Worm (Caenorhabditis elegans) whole organism, mixed stage, embryonic: ENCODE results near the gene xrn-1.

Experiments used
- M03D4.4 ChIP-seq: sonication (generic microtip); optimal IDR thresholded peaks from 2 replicates; lab custom pipeline; 2017; ENCODE audit warnings: mild to moderate bottlenecking, missing genetic modification characterization, missing compliant biosample characterization
- bed-3 ChIP-seq: fragments of 200-800 bp; sonication (Bioruptor generic); optimal IDR thresholded peaks from 3 replicates; lab custom pipeline; 2018; ENCODE audit warnings: mild to moderate bottlenecking, missing genetic modification characterization, moderate library complexity, missing compliant biosample characterization
- blmp-1 ChIP-seq: fragments of 150-350 bp; optimal IDR thresholded peaks from 2 replicates; lab custom pipeline; 2014; ENCODE audit warnings: missing biosample characterization, missing genetic modification characterization
- ces-1 ChIP-seq: fragments of 150-350 bp; optimal IDR thresholded peaks from 2 replicates; lab custom pipeline; 2014; ENCODE audit warnings: missing biosample characterization, missing genetic modification reagents, missing genetic modification characterization
- cnd-1 ChIP-seq: fragments of 200-800 bp; sonication (Bioruptor generic); optimal IDR thresholded peaks from 2 replicates; lab custom pipeline; 2018; ENCODE audit warnings: mild to moderate bottlenecking, missing genetic modification characterization, missing compliant biosample characterization
- drap-1 ChIP-seq: fragments of 200-800 bp; sonication (Bioruptor generic); optimal IDR thresholded peaks from 3 replicates; lab custom pipeline; 2018; ENCODE audit warnings: mild to moderate bottlenecking, missing genetic modification characterization, missing compliant biosample characterization
- elt-3 ChIP-seq: fragments of 150-350 bp; optimal IDR thresholded peaks from 2 replicates; lab custom pipeline; 2014; ENCODE audit warnings: missing biosample characterization, missing genetic modification characterization
- flh-1 ChIP-seq: fragments of 200-800 bp; sonication (Bioruptor generic); optimal IDR thresholded peaks from 2 replicates; lab custom pipeline; 2018; ENCODE audit warnings: mild to moderate bottlenecking, missing genetic modification characterization, moderate library complexity, missing compliant biosample characterization
- ham-2 ChIP-seq: fragments of 200-800 bp; sonication (Bioruptor generic); optimal IDR thresholded peaks from 2 replicates; lab custom pipeline; 2018; ENCODE audit warnings: mild to moderate bottlenecking, missing genetic modification characterization, missing compliant biosample characterization
- lsy-2 ChIP-seq: fragments of 150-350 bp; optimal IDR thresholded peaks from 2 replicates; lab custom pipeline; 2014; ENCODE audit warnings: missing biosample characterization, missing genetic modification characterization
- mep-1 ChIP-seq: fragments of 150-350 bp; optimal IDR thresholded peaks from 2 replicates; lab custom pipeline; 2017; ENCODE audit warnings: missing biosample characterization, missing genetic modification reagents, missing genetic modification characterization, inconsistent platforms
- mls-2 ChIP-seq: sonication (generic microtip); optimal IDR thresholded peaks from 2 replicates; lab custom pipeline; 2016; ENCODE audit warnings: mild to moderate bottlenecking, missing genetic modification characterization, moderate library complexity, missing compliant biosample characterization
- nhr-12 ChIP-seq: fragments of 150-350 bp; optimal IDR thresholded peaks from 2 replicates; lab custom pipeline; 2014; ENCODE audit warnings: missing biosample characterization, missing genetic modification characterization
- nhr-2 ChIP-seq: fragments of 150-350 bp; optimal IDR thresholded peaks from 2 replicates; lab custom pipeline; 2014; ENCODE audit warnings: missing biosample characterization, missing genetic modification characterization
- nhr-237 ChIP-seq: fragments of 150-350 bp; optimal IDR thresholded peaks from 2 replicates; lab custom pipeline; 2014; ENCODE audit warnings: missing biosample characterization, missing genetic modification characterization
- nhr-28 ChIP-seq: fragments of 150-350 bp; optimal IDR thresholded peaks from 2 replicates; lab custom pipeline; 2014; ENCODE audit warnings: missing biosample characterization, missing genetic modification characterization
- nhr-76 ChIP-seq: sonication (generic microtip); optimal IDR thresholded peaks from 2 replicates; lab custom pipeline; 2017; ENCODE audit warnings: missing biosample characterization, missing genetic modification characterization
- pha-4 ChIP-seq: fragments of 150-350 bp; optimal IDR thresholded peaks from 2 replicates; lab custom pipeline; 2018; ENCODE audit warnings: missing biosample characterization, missing genetic modification reagents, missing genetic modification characterization
- sem-2 ChIP-seq: fragments of 200-800 bp; sonication (Bioruptor generic); optimal IDR thresholded peaks from 2 replicates; lab custom pipeline; 2018; ENCODE audit warnings: mild to moderate bottlenecking, missing genetic modification characterization, missing compliant biosample characterization
- snpc-4 ChIP-seq: fragments of 150-350 bp; optimal IDR thresholded peaks from 2 replicates; lab custom pipeline; 2014; ENCODE audit warnings: missing biosample characterization, missing genetic modification characterization
- sptf-1 ChIP-seq: sonication (generic microtip); optimal IDR thresholded peaks from 2 replicates; lab custom pipeline; 2017; ENCODE audit warnings: mild to moderate bottlenecking, missing genetic modification characterization, moderate library complexity, missing compliant biosample characterization
- tbx-8 ChIP-seq: fragments of 200-800 bp; sonication (Bioruptor generic); optimal IDR thresholded peaks from 2 replicates; lab custom pipeline; 2018; ENCODE audit warnings: mild to moderate bottlenecking, missing genetic modification characterization, moderate library complexity, missing compliant biosample characterization
- unc-120 ChIP-seq: sonication (generic microtip); optimal IDR thresholded peaks from 2 replicates; lab custom pipeline; 2017; ENCODE audit warnings: missing genetic modification characterization, missing compliant biosample characterization; ENCODE audit not compliant: poor library complexity, severe bottlenecking
- unc-39 ChIP-seq: fragments of 150-350 bp; optimal IDR thresholded peaks from 2 replicates; lab custom pipeline; 2014; ENCODE audit warnings: missing biosample characterization, missing genetic modification characterization
- unc-62 ChIP-seq: fragments of 150-350 bp; optimal IDR thresholded peaks from 2 replicates; lab custom pipeline; 2014; ENCODE audit warnings: missing biosample characterization, missing genetic modification reagents, missing genetic modification characterization
- zip-8 ChIP-seq: fragments of 150-350 bp; optimal IDR thresholded peaks from 2 replicates; lab custom pipeline; 2014; ENCODE audit warnings: missing biosample characterization, missing genetic modification characterization
- ztf-11 ChIP-seq: fragments of 150-350 bp; optimal IDR thresholded peaks from 2 replicates; lab custom pipeline; 2014; ENCODE audit warnings: missing biosample characterization, missing genetic modification characterization

Gene xrn-1

ce11 chrII:14095875-14096274 lies 27.2 kb downstream of the xrn-1 start:
- TF ChIP-seq nhr-2 (tag; lab: Kevin White, UChicago) (no peak), sem-2 (GFP tag; lab: Kevin White, UChicago) (no peak), cnd-1 (tag; lab: Kevin White, UChicago) (no peak), nhr-76 (tag; lab: Kevin White, UChicago) (no peak), sptf-1 (tag; lab: Kevin White, UChicago) (no peak)

ce11 chrII:14096814-14097213 lies 28.1 kb downstream of the xrn-1 start:
- TF ChIP-seq M03D4.4 (tag; lab: Kevin White, UChicago) (no peak), zip-8 (tag; lab: Kevin White, UChicago) (no peak), unc-120 (tag; lab: Kevin White, UChicago) (no peak), sem-2 (GFP tag; lab: Kevin White, UChicago) (no peak), lsy-2 (tag; lab: Kevin White, UChicago) (no peak), unc-39 (tag; lab: Kevin White, UChicago) (no peak), blmp-1 (tag; lab: Kevin White, UChicago) (no peak), cnd-1 (tag; lab: Kevin White, UChicago) (no peak), ces-1 (no peak), pha-4 (no peak), ham-2 (no peak), mep-1 (no peak)

ce11 chrII:14097518-14097917 lies 28.8 kb downstream of the xrn-1 start, which contains the start of gene Y39G8C.2:
TSS of gene Y39G8C.2 (minus strand) at chrII:14097618.
- TF ChIP-seq ham-2 (no peak), sem-2 (GFP tag; lab: Kevin White, UChicago) (no peak), pha-4 (no peak), ces-1 (no peak), elt-3 (tag; lab: Kevin White, UChicago) (no peak), cnd-1 (tag; lab: Kevin White, UChicago) (no peak), unc-120 (tag; lab: Kevin White, UChicago) (no peak)
- TF ChIP-seq, all 35 proteins: peak for 0

- TF ChIP-seq drap-1 (GFP tag; lab: Kevin White, UChicago) (no peak), flh-1 (GFP tag; lab: Kevin White, UChicago) (no peak), nhr-28 (tag; lab: Kevin White, UChicago) (no peak), nhr-76 (tag; lab: Kevin White, UChicago) (no peak), ces-1 (peak; percentile 88), ham-2 (no peak), nhr-12 (no peak)
Observed at ce11 chrII:14098348-14098747, 29.6 kb downstream of the xrn-1 start.

- TF ChIP-seq mep-1: no peak
- no peak for TF ChIP-seq bed-3 (GFP tag; lab: Kevin White, UChicago)
Observed at ce11 chrII:14100963-14101362, 32.3 kb downstream of the xrn-1 start, which contains the start of gene bkip-1. TSS of gene bkip-1 (plus strand) at chrII:14101263.

- TF ChIP-seq sem-2 (GFP tag; lab: Kevin White, UChicago) (no peak), pha-4 (no peak), mep-1 (no peak), nhr-237 (tag; lab: Kevin White, UChicago) (no peak), ces-1 (peak; percentile 13)
Observed at ce11 chrII:14102112-14102511, 33.4 kb downstream of the xrn-1 start.

- no peak for TF ChIP-seq cnd-1 (tag; lab: Kevin White, UChicago)
- no peak for TF ChIP-seq nhr-237 (tag; lab: Kevin White, UChicago)
- TF ChIP-seq ztf-11: no peak
- no peak for TF ChIP-seq tbx-8 (GFP tag; lab: Kevin White, UChicago)
- TF ChIP-seq drap-1 (GFP tag; lab: Kevin White, UChicago): no peak
- TF ChIP-seq nhr-28 (tag; lab: Kevin White, UChicago): no peak
- TF ChIP-seq mls-2 (tag; lab: Kevin White, UChicago): no peak
- TF ChIP-seq snpc-4 (tag; lab: Kevin White, UChicago): no peak
- TF ChIP-seq unc-62 (GFP tag; lab: Kevin White, UChicago): no peak
- TF ChIP-seq, all 35 proteins: peak for 0
Observed at ce11 chrII:14104470-14104869, 35.8 kb downstream of the xrn-1 start, which contains the start of gene gur-4. TSS of gene gur-4 (plus strand) at chrII:14104770.
